Fruit fly (Drosophila melanogaster): Measurements from ENCODE around the gene CG34309.

- TF ChIP-seq CG11902 (GFP tag; optimal IDR thresholded peaks at IDR 0.05) (no peak), vri (GFP tag; optimal IDR thresholded peaks at IDR 0.05) (no peak), CG1621 (tag; optimal IDR thresholded peaks at IDR 0.05) (no peak), Lpt (GFP tag; optimal IDR thresholded peaks at IDR 0.05) (no peak), CG6792 (GFP tag; optimal IDR thresholded peaks at IDR 0.05) (no peak), Sox15 (GFP tag; optimal IDR thresholded peaks at IDR 0.05) (no peak), OdsH (GFP tag; optimal IDR thresholded peaks at IDR 0.05) (no peak), CG10669 (GFP tag; optimal IDR thresholded peaks at IDR 0.05) (no peak), Gug (GFP tag; IDR thresholded peaks at IDR 0.05) (no peak), CG6854 (GFP tag; optimal IDR thresholded peaks at IDR 0.05) (no peak), CG7368 (GFP tag; optimal IDR thresholded peaks at IDR 0.05) (no peak), CG8319 (GFP tag; optimal IDR thresholded peaks at IDR 0.05) (no peak)
Observed at dm6 chr3R:13363347-13363994, 9.0 kb upstream of the CG34309 start.

Measured in whole organism, prepupa.